Worm (Caenorhabditis elegans) whole organism, L4 larva: ENCODE data around the gene sma-10.
A peak's percentile ranks its signal among the peaks of the same experiment; 100 is the strongest.

Source experiments
- F44E2.7 ChIP-seq: fragments of 200-800 bp; sonication (Bioruptor generic); IDR thresholded peaks from 2 replicates; pipeline ENCODE4 v2.1.2; 2022; ENCODE audit warnings: missing genetic modification characterization, missing compliant biosample characterization
- Y48G9A.11 ChIP-seq: fragments of 200-800 bp; sonication (Bioruptor generic); IDR thresholded peaks from 2 replicates; pipeline ENCODE4 v1.3.6; 2022; ENCODE audit warnings: missing genetic modification reagents, missing genetic modification characterization, missing compliant biosample characterization
- Y5F2A.4 ChIP-seq: fragments of 200-800 bp; sonication (Bioruptor generic); optimal IDR thresholded peaks from 2 replicates; lab custom pipeline; 2018; ENCODE audit warnings: mild to moderate bottlenecking, missing genetic modification characterization, missing compliant biosample characterization
- arid-1 ChIP-seq: fragments of 200-800 bp; sonication (Bioruptor generic); conservative IDR thresholded peaks from 2 replicates; pipeline ENCODE4 v1.3.6; 2022; ENCODE audit warnings: missing genetic modification reagents, missing genetic modification characterization, missing compliant biosample characterization
- ceh-28 ChIP-seq: fragments of 150-350 bp; optimal IDR thresholded peaks from 2 replicates; lab custom pipeline; 2014; ENCODE audit warnings: missing biosample characterization, missing genetic modification reagents, missing genetic modification characterization
- ceh-32 ChIP-seq: sonication (generic microtip); optimal IDR thresholded peaks from 2 replicates; lab custom pipeline; 2016; ENCODE audit warnings: mild to moderate bottlenecking, missing genetic modification characterization, missing compliant biosample characterization; ENCODE audit not compliant: poor library complexity
- daf-16 ChIP-seq, 3 experiments: sonication (generic microtip); optimal IDR thresholded peaks; 2 replicates each; lab custom pipeline; 2016 to 2017; ENCODE audit warnings: missing genetic modification characterization in 3 of 3, missing genetic modification reagents in 3 of 3, mild to moderate bottlenecking in 2 of 3, missing compliant biosample characterization in 2 of 3, missing biosample characterization in 1 of 3, moderate library complexity in 1 of 3
- daf-8 ChIP-seq: fragments of 200-800 bp; sonication (Bioruptor generic); IDR thresholded peaks from 2 replicates; pipeline ENCODE4 v1.3.6; 2022; ENCODE audit warnings: missing genetic modification characterization, missing compliant biosample characterization
- dmd-8 ChIP-seq: fragments of 200-800 bp; sonication (Bioruptor generic); IDR thresholded peaks from 2 replicates; pipeline ENCODE4 v1.3.6; 2022; ENCODE audit warnings: missing genetic modification characterization, missing compliant biosample characterization
- dpl-1 ChIP-seq: fragments of 150-350 bp; optimal IDR thresholded peaks from 2 replicates; lab custom pipeline; 2014; ENCODE audit warnings: missing biosample characterization, missing genetic modification reagents, missing genetic modification characterization
- dve-1 ChIP-seq: sonication (generic microtip); optimal IDR thresholded peaks from 2 replicates; lab custom pipeline; 2017; ENCODE audit warnings: antibody characterized with exemption, mild to moderate bottlenecking, missing genetic modification characterization, missing compliant biosample characterization; ENCODE audit not compliant: insufficient read depth
- egl-43 ChIP-seq: fragments of 200-800 bp; sonication (Bioruptor generic); IDR thresholded peaks from 2 replicates; pipeline ENCODE4 v1.3.6; 2022; ENCODE audit warnings: missing genetic modification reagents, missing genetic modification characterization, missing compliant biosample characterization
- gei-8 ChIP-seq: fragments of 200-800 bp; sonication (Bioruptor generic); optimal IDR thresholded peaks from 2 replicates; lab custom pipeline; 2018; ENCODE audit warnings: mild to moderate bottlenecking, missing genetic modification characterization, missing compliant biosample characterization
- hlh-11 ChIP-seq: fragments of 200-800 bp; sonication (Bioruptor generic); optimal IDR thresholded peaks from 2 replicates; lab custom pipeline; 2018; ENCODE audit warnings: mild to moderate bottlenecking, missing genetic modification characterization, missing compliant biosample characterization
- lir-3 ChIP-seq: sonication (generic microtip); optimal IDR thresholded peaks from 2 replicates; lab custom pipeline; 2016; ENCODE audit warnings: mild to moderate bottlenecking, missing genetic modification characterization, missing compliant biosample characterization
- mxl-3 ChIP-seq: fragments of 200-800 bp; sonication (Bioruptor generic); optimal IDR thresholded peaks from 2 replicates; lab custom pipeline; 2018; ENCODE audit warnings: mild to moderate bottlenecking, missing genetic modification characterization, missing compliant biosample characterization
- nhr-11 ChIP-seq: fragments of 150-350 bp; optimal IDR thresholded peaks from 2 replicates; lab custom pipeline; 2014; ENCODE audit warnings: missing biosample characterization, missing genetic modification characterization
- nhr-28 ChIP-seq: fragments of 150-350 bp; optimal IDR thresholded peaks from 2 replicates; lab custom pipeline; 2014; ENCODE audit warnings: missing biosample characterization, missing genetic modification characterization
- nhr-48 ChIP-seq: sonication (generic microtip); optimal IDR thresholded peaks from 2 replicates; lab custom pipeline; 2016; ENCODE audit warnings: mild to moderate bottlenecking, missing genetic modification characterization, missing compliant biosample characterization
- nhr-77 ChIP-seq: fragments of 150-350 bp; optimal IDR thresholded peaks from 2 replicates; lab custom pipeline; 2014; ENCODE audit warnings: missing biosample characterization, missing genetic modification characterization
- php-3 ChIP-seq: fragments of 200-800 bp; sonication (Bioruptor generic); IDR thresholded peaks from 2 replicates; pipeline ENCODE4 v1.3.6; 2022; ENCODE audit warnings: missing genetic modification reagents, missing genetic modification characterization, missing compliant biosample characterization
- pqm-1 ChIP-seq: sonication (generic microtip); optimal IDR thresholded peaks from 2 replicates; lab custom pipeline; 2017; ENCODE audit warnings: missing biosample characterization, missing genetic modification characterization
- set-16 ChIP-seq: fragments of 200-800 bp; sonication (Bioruptor generic); IDR thresholded peaks from 2 replicates; pipeline ENCODE4 v1.3.6; 2022; ENCODE audit warnings: missing genetic modification reagents, missing genetic modification characterization, missing compliant biosample characterization
- snpc-1.2 ChIP-seq: fragments of 200-800 bp; sonication (Bioruptor generic); IDR thresholded peaks from 2 replicates; pipeline ENCODE4 v1.3.6; 2022; ENCODE audit warnings: missing genetic modification reagents, missing genetic modification characterization, missing compliant biosample characterization
- spr-1 ChIP-seq: sonication (generic microtip); optimal IDR thresholded peaks from 2 replicates; lab custom pipeline; 2016; ENCODE audit warnings: mild to moderate bottlenecking, missing genetic modification characterization, missing compliant biosample characterization
- tag-97 ChIP-seq: fragments of 200-800 bp; sonication (Bioruptor generic); IDR thresholded peaks from 2 replicates; pipeline ENCODE4 v1.3.6; 2022; ENCODE audit warnings: missing genetic modification characterization, missing compliant biosample characterization
- unc-62 ChIP-seq, 3 experiments: fragments of 150-350 bp in 1 of 3; sonication (generic microtip); optimal IDR thresholded peaks in 2 of 3; peaks in 1 of 3; 1 replicate in 1 of 3; 2 replicates in 2 of 3; lab custom pipeline; 2014 to 2017; ENCODE audit warnings: missing biosample characterization in 3 of 3, missing genetic modification characterization in 3 of 3, missing genetic modification reagents in 3 of 3, missing genotype in 1 of 3
- vab-7 ChIP-seq: fragments of 200-800 bp; sonication (Bioruptor generic); IDR thresholded peaks from 2 replicates; pipeline ENCODE4 v1.3.6; 2022; ENCODE audit warnings: missing genetic modification reagents, missing genetic modification characterization, missing compliant biosample characterization
- zfp-2 ChIP-seq: sonication (generic microtip); optimal IDR thresholded peaks from 2 replicates; lab custom pipeline; 2016; ENCODE audit warnings: mild to moderate bottlenecking, missing genetic modification characterization, missing compliant biosample characterization

The sma-10 gene

DNA sequence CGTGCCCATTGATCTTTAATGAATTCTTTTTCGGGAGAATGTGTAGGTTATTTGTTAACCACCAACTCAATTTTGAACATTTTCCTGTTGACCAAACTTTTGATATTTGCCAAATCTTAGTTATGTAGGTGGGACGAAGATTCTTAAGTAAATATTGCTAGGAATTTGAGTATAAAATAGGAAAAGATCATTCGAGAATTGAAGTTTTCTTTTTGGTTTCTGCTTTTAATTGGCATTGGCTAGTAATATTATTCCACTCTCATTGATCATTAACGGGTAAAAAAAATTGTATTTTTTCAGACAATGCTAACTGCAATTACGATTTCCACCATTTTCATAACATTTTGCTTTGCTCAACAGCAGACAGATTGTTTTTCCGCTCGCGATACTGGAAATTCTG is 8.1 kb upstream of the sma-10 start, which contains the start of gene T21D12.12:
T21D12.12 (plus strand) TSS at position 301 of the 400 bp plus-strand sequence.
- no peak for TF ChIP-seq daf-8 (GFP tag; lab: Robert Waterston, UW)

DNA sequence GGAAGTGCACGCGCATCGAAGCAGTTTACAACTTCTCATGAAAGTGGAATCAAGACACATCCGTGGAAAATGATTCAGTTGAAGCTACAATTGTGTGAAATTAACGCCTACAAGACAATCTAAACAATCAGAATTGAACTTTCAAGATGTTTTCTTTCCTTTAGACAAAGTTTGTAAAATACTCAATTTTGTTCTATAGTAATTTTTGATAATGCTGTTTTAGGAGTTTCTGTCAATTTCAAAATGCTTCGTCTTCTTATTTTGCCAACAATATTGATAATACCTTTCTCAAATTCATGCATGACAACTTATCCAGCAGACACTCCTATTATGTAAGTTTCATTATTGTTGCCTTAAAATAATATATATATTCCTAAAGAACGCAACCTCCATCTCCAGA is 5.1 kb upstream of the sma-10 start, which contains the start of gene T21D12.11:
T21D12.11 (plus strand) TSS at position 301 of the 400 bp plus-strand sequence.
- TF ChIP-seq daf-16 (GFP tag; optimal IDR thresholded peaks at IDR 0.05; lab: Kevin White, UChicago) (no peak), daf-16 (tag; optimal IDR thresholded peaks at IDR 0.05; lab: Kevin White, UChicago) (no peak), vab-7 (GFP tag; lab: Robert Waterston, UW) (no peak), lir-3 (tag; lab: Kevin White, UChicago) (no peak), nhr-28 (tag; lab: Kevin White, UChicago) (no peak)

DNA sequence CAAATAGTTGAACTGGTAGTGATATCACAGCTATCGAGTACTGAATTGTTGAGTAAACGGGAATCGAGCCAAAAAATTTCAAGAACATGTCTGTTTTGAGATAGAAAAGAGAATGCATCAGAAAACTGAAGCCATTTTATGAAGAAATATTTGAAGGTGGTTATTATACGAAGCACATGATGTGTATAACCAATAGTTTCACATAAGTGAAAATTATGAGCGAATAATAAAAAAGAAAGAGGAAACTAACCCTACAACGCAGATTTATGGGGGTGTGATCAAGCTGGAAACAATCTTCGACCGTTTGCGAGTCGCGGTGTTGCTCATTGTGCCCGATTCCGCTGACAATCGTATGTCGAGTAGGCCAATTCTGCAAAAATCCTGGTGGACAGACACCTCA is 921 bp upstream of the sma-10 start, which contains the start of gene srh-282:
srh-282 (minus strand) TSS at position 101 of the 400 bp plus-strand sequence.
- TF ChIP-seq Y5F2A.4 = no peak
- TF ChIP-seq F44E2.7 = no peak
- TF ChIP-seq tag-97 = no peak
- no peak for TF ChIP-seq vab-7 (GFP tag; lab: Robert Waterston, UW)
- TF ChIP-seq arid-1 (GFP tag; lab: Robert Waterston, UW) = no peak
- no peak for TF ChIP-seq Y48G9A.11 (GFP tag; lab: Robert Waterston, UW)
- no peak for TF ChIP-seq nhr-48 (tag; lab: Kevin White, UChicago)
- no peak for TF ChIP-seq nhr-11 (tag; lab: Kevin White, UChicago)
- TF ChIP-seq zfp-2 (tag; lab: Kevin White, UChicago) = no peak
- TF ChIP-seq gei-8 = no peak

DNA sequence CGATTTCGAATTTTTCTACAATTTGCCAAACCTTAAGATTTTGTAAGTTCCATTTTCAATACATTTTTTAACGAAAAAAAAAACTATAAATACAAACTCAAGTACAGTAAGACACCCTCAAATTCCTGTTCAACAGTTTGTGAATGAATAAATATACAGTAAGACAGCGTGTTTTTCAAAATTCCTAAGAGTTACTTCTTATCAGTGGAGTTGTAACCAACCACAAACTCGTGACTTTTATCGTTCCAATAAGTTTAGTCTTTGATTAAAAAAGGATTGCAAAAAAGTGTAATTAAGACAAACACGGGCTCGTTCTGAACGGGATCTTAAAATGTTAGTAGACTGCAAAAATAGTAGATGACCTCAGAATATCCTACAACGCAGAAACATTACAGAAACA is 926 bp downstream of the sma-10 start:
- TF ChIP-seq dve-1 (peak; percentile 48), php-3 (GFP tag; lab: Robert Waterston, UW) (no peak), F44E2.7 (no peak), nhr-28 (tag; lab: Kevin White, UChicago) (peak; percentile 64), Y48G9A.11 (GFP tag; lab: Robert Waterston, UW) (no peak), dpl-1 (no peak), ceh-32 (no peak), nhr-77 (peak; percentile 57), daf-16 (GFP tag; optimal IDR thresholded peaks at IDR 0.05; lab: Kevin White, UChicago) (no peak), daf-16 (tag; optimal IDR thresholded peaks at IDR 0.05; lab: Kevin White, UChicago) (peak; percentile 78), pqm-1 (peak; percentile 54), set-16 (no peak), hlh-11 (peak; percentile 28), spr-1 (tag; lab: Kevin White, UChicago) (no peak)

DNA sequence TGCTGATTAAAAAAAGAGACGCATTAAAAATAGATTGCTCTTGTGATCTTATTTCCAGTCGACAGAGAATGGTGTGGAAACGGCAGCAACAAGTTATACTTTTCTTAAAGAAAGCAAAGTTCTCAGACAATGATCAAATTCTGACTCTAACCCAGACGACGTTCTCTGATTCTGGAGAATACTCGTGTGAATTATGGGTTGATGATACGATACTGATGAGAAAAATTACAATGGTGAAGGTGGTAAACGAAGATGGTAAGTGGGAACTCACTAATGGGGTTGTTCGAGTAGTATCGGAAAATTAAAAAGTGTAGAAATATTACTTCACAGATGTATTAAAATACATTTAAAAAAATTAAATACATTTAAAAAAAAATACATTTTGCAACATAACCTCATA is 4.1 kb downstream of the sma-10 start:
- TF ChIP-seq unc-62 (GFP tag; optimal IDR thresholded peaks at IDR 0.05 in 1 of 2; lab: Kevin White, UChicago) = peak in 1 of 2 experiments; percentile 64
- no peak for TF ChIP-seq unc-62 (tag; optimal IDR thresholded peaks at IDR 0.05; lab: Kevin White, UChicago)
- no peak for TF ChIP-seq spr-1 (tag; lab: Kevin White, UChicago)
- TF ChIP-seq arid-1 (GFP tag; lab: Robert Waterston, UW) = no peak
- no peak for TF ChIP-seq mxl-3
- TF ChIP-seq ceh-28 (tag; lab: Kevin White, UChicago) = no peak
- TF ChIP-seq nhr-11 (tag; lab: Kevin White, UChicago) = no peak
- TF ChIP-seq snpc-1.2 (GFP tag; lab: Robert Waterston, UW) = no peak

DNA sequence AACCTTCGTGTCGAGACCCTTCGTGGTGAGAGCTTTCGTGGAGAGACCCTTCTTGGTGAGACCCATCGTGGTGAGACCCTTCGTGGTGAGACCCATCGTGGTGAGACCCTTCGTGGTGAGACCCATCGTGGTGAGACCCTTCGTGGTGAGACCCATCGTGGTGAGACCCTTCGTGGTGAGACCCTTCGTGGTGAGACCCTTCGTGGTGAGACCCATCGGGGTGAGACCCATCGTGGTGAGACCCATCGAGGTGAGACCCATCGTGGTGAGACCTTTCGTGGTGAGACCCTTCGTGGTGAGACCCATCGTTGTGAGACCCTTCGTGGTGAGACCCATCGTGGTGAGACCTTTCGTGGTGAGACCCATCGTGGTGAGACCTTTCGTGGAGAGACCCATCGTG is 7.0 kb downstream of the sma-10 start:
- 0 out of 2 replicates have a peak, but pooled peaks have one; percentile 48 for TF ChIP-seq egl-43 (GFP tag; lab: Robert Waterston, UW)
- TF ChIP-seq dmd-8 (GFP tag; lab: Robert Waterston, UW) = 0 out of 2 replicates have a peak, but pooled peaks have one; percentile 40
- TF ChIP-seq set-16 = peak; percentile 79
